Fruit fly (Drosophila melanogaster): Measurements from ENCODE around the gene fmt.

- no peak for TF ChIP-seq EcR (GFP tag; optimal IDR thresholded peaks at IDR 0.05)
- no peak for TF ChIP-seq pan (optimal IDR thresholded peaks at IDR 0.05)
- no peak for TF ChIP-seq CG8478 (optimal IDR thresholded peaks at IDR 0.05)
- no peak for TF ChIP-seq Dll (optimal IDR thresholded peaks at IDR 0.05)
- TF ChIP-seq psq (optimal IDR thresholded peaks at IDR 0.05) = no peak
Observed at dm6 chr3L:6160514-6160913, 13.2 kb downstream of the fmt start, which contains the start of gene Cpr65Az.

All from whole organism.